Fruit fly (Drosophila melanogaster): ENCODE data around the gene CG13284.

DNA sequence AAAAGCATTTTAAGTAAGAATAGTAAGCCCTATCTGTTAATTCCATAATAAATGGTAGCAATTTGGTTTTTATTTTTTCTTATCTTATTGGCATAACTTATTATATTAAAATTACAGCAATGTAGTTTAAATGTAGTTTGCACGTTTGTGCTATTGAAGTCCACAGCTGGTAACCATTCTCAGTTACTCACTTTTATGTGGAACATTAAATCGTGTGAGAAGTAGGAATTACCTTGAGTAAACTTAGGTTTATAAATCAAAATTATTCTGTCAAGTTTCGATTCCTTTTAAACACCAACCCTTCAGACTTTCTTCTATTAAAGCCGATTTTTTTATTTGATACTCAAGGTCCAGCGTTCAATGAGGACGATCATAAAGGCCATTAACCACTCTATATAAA is 41.1 kb upstream of the CG13284 start, which contains the start of gene CG42556:
- TF ChIP-seq h (optimal IDR thresholded peaks at IDR 0.05) (no peak), psq (optimal IDR thresholded peaks at IDR 0.05) (no peak), Sin3A (optimal IDR thresholded peaks at IDR 0.05) (no peak)

Data from Kc167 (cell line).